Worm (Caenorhabditis elegans) whole organism, late embryonic: Measurements from ENCODE around the gene K07E3.4.

Experiments used
- F13H6.1 ChIP-seq: sonication (generic microtip); optimal IDR thresholded peaks from 2 replicates; lab custom pipeline; 2016; ENCODE audit warnings: missing genetic modification characterization, missing compliant biosample characterization
- Y22D7AL.16 ChIP-seq: sonication (generic microtip); optimal IDR thresholded peaks from 2 replicates; lab custom pipeline; 2016; ENCODE audit warnings: missing genetic modification characterization, missing compliant biosample characterization
- ama-1 ChIP-seq: fragments of 150-350 bp; optimal IDR thresholded peaks from 2 replicates; lab custom pipeline; 2014
- ceh-22 ChIP-seq: sonication (generic microtip); optimal IDR thresholded peaks from 2 replicates; lab custom pipeline; 2017; ENCODE audit warnings: missing biosample characterization, missing genetic modification characterization
- ceh-31 ChIP-seq: sonication (generic microtip); optimal IDR thresholded peaks from 2 replicates; lab custom pipeline; 2016; ENCODE audit warnings: missing genetic modification characterization, missing compliant biosample characterization
- dmd-4 ChIP-seq: sonication (generic microtip); optimal IDR thresholded peaks from 2 replicates; lab custom pipeline; 2016; ENCODE audit warnings: borderline replicate concordance, missing genetic modification characterization, missing compliant biosample characterization
- hlh-30 ChIP-seq: sonication (generic microtip); optimal IDR thresholded peaks from 2 replicates; lab custom pipeline; 2017; ENCODE audit warnings: antibody characterized with exemption, missing genetic modification characterization, missing compliant biosample characterization; ENCODE audit not compliant: insufficient read depth
- pat-9 ChIP-seq: fragments of 200-800 bp; sonication (Bioruptor generic); optimal IDR thresholded peaks from 2 replicates; lab custom pipeline; 2018; ENCODE audit warnings: mild to moderate bottlenecking, missing genetic modification characterization, moderate library complexity, missing compliant biosample characterization
- pqm-1 ChIP-seq: sonication (generic microtip); optimal IDR thresholded peaks from 2 replicates; lab custom pipeline; 2016; ENCODE audit warnings: missing genetic modification characterization, missing compliant biosample characterization
- tbx-2 ChIP-seq: sonication (generic microtip); optimal IDR thresholded peaks from 2 replicates; lab custom pipeline; 2016; ENCODE audit warnings: missing genetic modification characterization, missing compliant biosample characterization

- TF ChIP-seq pat-9 (tag; lab: Kevin White, UChicago) (no peak), pqm-1 (tag; lab: Kevin White, UChicago) (no peak), ceh-22 (tag; lab: Kevin White, UChicago) (no peak), Y22D7AL.16 (tag; lab: Kevin White, UChicago) (no peak), hlh-30 (tag; lab: Kevin White, UChicago) (no peak), ama-1 (lab: Kevin White, UChicago) (no peak), ceh-31 (tag; lab: Kevin White, UChicago) (no peak), F13H6.1 (tag; lab: Kevin White, UChicago) (no peak), tbx-2 (no peak), dmd-4 (tag; lab: Kevin White, UChicago) (no peak)
These were observed 31.8 kb downstream of the K07E3.4 start for ce11 chrX:8052055-8052454.
